Worm (Caenorhabditis elegans): ENCODE results near the gene srh-88.
"Not testable (repeated sequence)": the region's sequence is repeated elsewhere in the genome, so short reads cannot be mapped to it uniquely, and the experiment has no call there.

The srh-88 gene

ce11 chrV:2958202-2958601, 6.5 kb downstream of the srh-88 start, which contains the start of gene srw-142:
Gene srw-142, minus strand, starts transcription at chrV:2958302.
- TF ChIP-seq aptf-2 (GFP tag; conservative IDR thresholded peaks at IDR 0.05) (no peak), mel-28 (tag; optimal IDR thresholded peaks at IDR 0.05; ENCODE audit: borderline replicate concordance) (no peak), ceh-100 (GFP tag; IDR thresholded peaks at IDR 0.05) (no peak), lsl-1 (GFP tag; optimal IDR thresholded peaks at IDR 0.05) (no peak), egl-44 (GFP tag; IDR thresholded peaks at IDR 0.05) (no peak), lin-35 (GFP tag; optimal IDR thresholded peaks at IDR 0.05) (no peak), efl-1 (GFP tag; optimal IDR thresholded peaks at IDR 0.05) (no peak), ceh-40 (GFP tag; IDR thresholded peaks at IDR 0.05) (no peak), dpff-1 (tag; optimal IDR thresholded peaks at IDR 0.05) (no peak), mxl-1 (tag; optimal IDR thresholded peaks at IDR 0.05) (no peak), athp-1 (tag; optimal IDR thresholded peaks at IDR 0.05) (no peak), lin-54 (GFP tag; optimal IDR thresholded peaks at IDR 0.05) (no peak), madf-8 (GFP tag; conservative IDR thresholded peaks at IDR 0.05) (no peak), tlf-1 (GFP tag; optimal IDR thresholded peaks at IDR 0.05) (no peak), Y53G8AR.9 (GFP tag; conservative IDR thresholded peaks at IDR 0.05) (no peak), nfya-1 (tag; optimal IDR thresholded peaks at IDR 0.05; ENCODE audit: borderline replicate concordance, insufficient read depth) (no peak), ztf-6 (GFP tag; IDR thresholded peaks at IDR 0.05) (no peak), F57A8.1 (GFP tag; optimal IDR thresholded peaks at IDR 0.05) (no peak), ztf-28 (GFP tag; IDR thresholded peaks at IDR 0.05) (no peak)

DNA sequence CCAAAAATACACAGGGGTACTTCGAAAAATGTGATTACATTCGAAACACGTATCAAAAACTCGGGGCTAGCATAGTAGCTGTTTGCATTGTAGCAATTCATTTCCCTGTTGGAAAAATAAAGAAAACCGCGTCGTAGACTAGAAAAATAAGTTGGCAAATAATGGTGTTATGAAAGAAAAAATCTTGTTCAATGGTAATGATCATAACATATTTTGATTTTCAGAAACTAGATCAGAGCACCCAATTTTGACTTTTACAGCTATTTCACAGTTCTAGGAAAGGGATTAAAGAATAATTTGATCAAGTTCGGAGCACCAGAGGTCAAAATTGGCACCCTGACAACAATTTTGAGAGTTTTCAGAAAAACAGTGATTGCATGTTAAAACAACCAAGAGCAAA, 9.3 kb downstream of the srh-88 start, which contains the start of gene srh-248:
srh-248 (minus strand) TSS at position 101 of the 400 bp plus-strand sequence.
- not testable (repeated sequence) for TF ChIP-seq Y53F4B.3 (GFP tag; IDR thresholded peaks at IDR 0.05); tlf-1 (GFP tag; optimal IDR thresholded peaks at IDR 0.05); ccch-3 (GFP tag; optimal IDR thresholded peaks at IDR 0.05)

DNA sequence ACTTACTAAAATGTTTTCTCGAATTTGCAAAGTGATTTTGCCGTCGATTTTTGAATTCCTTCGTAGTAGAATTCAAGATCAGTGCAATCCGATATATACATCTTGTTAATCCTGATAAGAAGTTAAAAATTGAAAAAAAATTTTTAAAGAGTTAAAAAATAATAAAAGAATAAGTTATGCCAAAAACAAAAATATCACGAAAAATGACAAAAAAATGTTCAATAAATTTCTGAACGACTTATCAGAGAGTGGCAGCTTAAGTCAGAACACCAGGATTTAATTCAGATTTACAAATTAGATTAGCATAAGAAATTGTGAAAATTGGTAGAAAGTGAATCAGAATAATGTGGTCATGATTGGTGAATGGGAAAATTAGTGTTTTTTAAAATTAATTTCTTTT, 12.6 kb downstream of the srh-88 start, which contains the start of gene srw-122:
srw-122 (minus strand) TSS at position 101 of the 400 bp plus-strand sequence.
- TF ChIP-seq ama-1 (optimal IDR thresholded peaks at IDR 0.05); ama-1 (GFP tag; optimal IDR thresholded peaks at IDR 0.05); nfyb-1 (GFP tag; IDR thresholded peaks at IDR 0.05); F10E7.11 (tag; optimal IDR thresholded peaks at IDR 0.05): not testable (repeated sequence)

- TF ChIP-seq die-1 (tag; optimal IDR thresholded peaks at IDR 0.05) (no peak), ZK185.1 (tag; optimal IDR thresholded peaks at IDR 0.05; ENCODE audit: poor library complexity, severe bottlenecking) (no peak), mes-4 (tag; optimal IDR thresholded peaks at IDR 0.05) (no peak), Y53G8AR.9 (GFP tag; conservative IDR thresholded peaks at IDR 0.05) (no peak), madf-3 (GFP tag; IDR thresholded peaks at IDR 0.05) (no peak)
Observed at ce11 chrV:2945602-2946001, 19.1 kb downstream of the srh-88 start, which contains the start of gene srh-87. Gene srh-87, minus strand, starts transcription at chrV:2945702.

DNA sequence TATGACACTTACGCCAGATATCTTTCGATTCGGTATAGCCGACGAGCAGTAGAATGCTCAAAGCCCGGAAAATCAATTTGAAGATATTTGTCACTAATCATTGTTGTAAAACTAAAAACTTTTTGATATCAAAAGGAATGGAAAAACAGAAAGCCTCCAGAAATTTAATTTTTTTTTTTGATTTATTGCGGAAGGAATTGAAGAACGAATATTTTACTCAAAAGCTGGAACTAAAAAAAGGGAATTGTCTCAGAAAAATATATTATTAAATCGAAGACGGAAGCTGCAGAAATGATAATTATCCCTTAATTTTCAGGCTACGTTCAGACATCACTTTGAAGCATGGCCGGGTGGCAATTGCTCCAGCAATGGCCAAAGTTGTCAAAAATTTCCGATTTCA, 20.8 kb downstream of the srh-88 start, which contains the start of gene srw-137:
srw-137 (minus strand) TSS at position 101 of the 400 bp plus-strand sequence.
- TF ChIP-seq let-526 (GFP tag; IDR thresholded peaks at IDR 0.05) (no peak), unc-130 (GFP tag; optimal IDR thresholded peaks at IDR 0.05) (no peak), nfya-1 (tag; optimal IDR thresholded peaks at IDR 0.05; ENCODE audit: borderline replicate concordance, insufficient read depth) (no peak), T26A5.8 (tag; optimal IDR thresholded peaks at IDR 0.05) (no peak), C17E4.6 (GFP tag; IDR thresholded peaks at IDR 0.05) (no peak)
